Worm (Caenorhabditis elegans): Measurements from ENCODE around the gene srj-14.

The srj-14 gene

DNA sequence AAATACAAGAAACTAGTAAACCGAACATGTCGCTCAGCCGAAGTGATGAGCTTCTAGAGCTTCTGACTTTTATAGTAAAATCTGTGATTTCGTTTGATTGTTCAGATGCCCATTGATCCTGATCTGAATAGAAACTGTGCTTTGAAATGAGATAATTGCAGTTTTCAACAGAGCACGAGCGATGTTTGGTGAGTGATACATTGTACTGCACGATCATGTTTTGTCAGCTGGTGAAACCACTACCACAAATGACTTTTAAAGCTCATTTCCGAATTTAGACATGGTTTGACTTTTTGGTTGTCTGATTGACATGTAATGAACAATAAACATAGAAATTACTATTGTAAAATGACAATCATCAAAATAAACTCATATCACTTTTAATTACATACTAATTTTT, 14.0 kb upstream of the srj-14 start, which contains the start of gene tag-293:
TSS of gene tag-293 (minus strand) at position 101 of the 400 bp plus-strand sequence.
- TF ChIP-seq unc-62 (GFP tag; optimal IDR thresholded peaks at IDR 0.05): no peak

DNA sequence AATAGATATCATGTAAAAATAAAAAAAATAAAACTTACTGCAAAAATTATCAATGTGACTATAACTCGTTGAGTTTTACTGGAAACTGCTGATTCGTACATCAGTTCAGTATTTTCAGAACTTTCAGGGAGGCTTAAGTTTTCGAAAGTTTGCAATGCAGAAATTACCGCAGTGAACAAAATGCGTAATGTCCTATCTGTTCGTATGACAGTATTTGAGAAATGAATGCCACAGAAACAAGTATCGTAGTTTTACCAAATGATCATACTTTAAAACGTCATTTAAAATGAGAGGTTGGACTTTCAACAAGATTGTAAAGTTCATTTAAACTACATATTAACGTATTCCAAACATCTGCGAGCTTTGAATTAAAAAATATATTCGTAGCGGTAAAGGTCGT, 12.8 kb upstream of the srj-14 start, which contains the start of gene C03G6.21:
TSS of gene C03G6.21 (minus strand) at position 101 of the 400 bp plus-strand sequence.
- no peak for TF ChIP-seq unc-62 (GFP tag; optimal IDR thresholded peaks at IDR 0.05)

DNA sequence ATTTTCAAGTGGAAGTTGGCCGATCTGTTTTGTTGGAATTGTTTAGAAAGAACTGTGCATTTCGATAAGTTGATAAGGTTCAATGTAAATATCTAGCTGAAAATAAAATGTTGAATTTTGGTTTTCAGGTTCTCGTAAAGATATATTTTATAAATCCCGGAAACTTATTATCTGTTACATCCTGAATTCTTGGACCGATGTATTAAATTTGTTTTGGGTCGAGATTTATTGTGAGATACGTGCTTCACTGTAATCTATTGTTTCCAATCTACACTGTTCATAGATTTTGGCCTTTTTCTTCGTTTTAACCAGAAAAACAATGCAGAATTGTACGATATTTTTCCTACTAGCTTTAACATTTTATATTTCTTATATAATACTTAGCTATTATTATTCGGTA, 12.4 kb upstream of the srj-14 start, which contains the start of gene C03G6.6:
TSS of gene C03G6.6 (plus strand) at position 301 of the 400 bp plus-strand sequence.
- TF ChIP-seq unc-62 (GFP tag; optimal IDR thresholded peaks at IDR 0.05): no peak

- no peak for TF ChIP-seq unc-62 (GFP tag; optimal IDR thresholded peaks at IDR 0.05)
Observed at ce11 chrV:7361673-7362072, 7.8 kb upstream of the srj-14 start, which contains the start of gene cyp-35A1. Gene cyp-35A1 (minus strand): TSS chrV:7361773.

- TF ChIP-seq unc-62 (GFP tag; optimal IDR thresholded peaks at IDR 0.05): no peak
Observed at ce11 chrV:7364059-7364458, 5.4 kb upstream of the srj-14 start, which contains the start of gene cyp-35A2. Gene cyp-35A2 (minus strand): TSS chrV:7364182.

DNA sequence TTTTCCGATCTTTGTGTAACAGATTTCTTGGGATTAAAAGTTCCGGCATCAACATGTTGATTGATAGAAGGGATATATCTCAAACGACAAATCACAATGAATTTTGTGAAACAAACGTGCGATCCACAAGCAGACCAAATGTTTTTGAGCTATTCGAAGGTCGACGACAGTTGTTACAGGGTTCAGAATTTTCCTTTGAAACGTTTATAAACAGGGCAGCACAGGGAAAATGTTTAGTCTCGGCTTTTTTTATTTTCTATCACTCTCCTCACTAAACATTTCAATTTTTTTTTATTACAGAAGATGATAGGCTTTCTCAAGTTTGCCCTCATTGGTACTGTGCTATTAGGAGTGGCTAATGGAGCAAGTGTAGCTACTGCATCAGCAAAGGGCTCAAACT, 4.6 kb upstream of the srj-14 start, which contains the start of gene exc-13:
TSS of gene exc-13 (plus strand) at position 301 of the 400 bp plus-strand sequence.
- no peak for TF ChIP-seq unc-62 (GFP tag; optimal IDR thresholded peaks at IDR 0.05)

DNA sequence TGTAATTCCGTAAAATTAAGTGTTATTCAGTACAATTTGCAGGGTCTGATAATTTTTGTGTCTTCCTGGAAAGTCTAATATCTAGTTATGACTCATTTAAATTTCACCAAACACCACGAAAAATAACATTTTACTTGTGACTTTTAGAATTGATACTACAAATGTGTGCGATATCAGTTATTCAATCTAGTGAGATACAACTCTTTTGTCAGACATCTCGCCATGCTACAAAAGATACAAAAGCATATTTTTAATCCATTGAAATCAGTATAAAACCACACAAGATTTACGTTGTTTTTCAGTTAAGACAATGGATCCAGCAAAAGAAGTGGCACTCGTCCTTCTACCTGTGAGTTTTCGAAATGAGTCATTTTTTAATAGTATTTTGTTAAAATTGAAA, 4.6 kb downstream of the srj-14 start, which contains the start of gene srx-56:
TSS of gene srx-56 (plus strand) at position 301 of the 400 bp plus-strand sequence.
- no peak for TF ChIP-seq unc-62 (GFP tag; optimal IDR thresholded peaks at IDR 0.05)

- no peak for TF ChIP-seq unc-62 (GFP tag; optimal IDR thresholded peaks at IDR 0.05)
Observed at ce11 chrV:7379384-7379783, 9.9 kb downstream of the srj-14 start, which contains the start of gene srsx-24. Gene srsx-24 (minus strand): TSS chrV:7379484.

ce11 chrV:7381008-7381407, 11.5 kb downstream of the srj-14 start, which contains the start of gene C03G6.17:
Gene C03G6.17 (minus strand): TSS chrV:7381108.
- no peak for TF ChIP-seq unc-62 (GFP tag; optimal IDR thresholded peaks at IDR 0.05)

ce11 chrV:7386052-7386573, 16.6 kb downstream of the srj-14 start, which contains the start of gene srp-6:
Gene srp-6 (minus strand): TSS chrV:7386102.
- no peak for TF ChIP-seq unc-62 (GFP tag; optimal IDR thresholded peaks at IDR 0.05)

DNA sequence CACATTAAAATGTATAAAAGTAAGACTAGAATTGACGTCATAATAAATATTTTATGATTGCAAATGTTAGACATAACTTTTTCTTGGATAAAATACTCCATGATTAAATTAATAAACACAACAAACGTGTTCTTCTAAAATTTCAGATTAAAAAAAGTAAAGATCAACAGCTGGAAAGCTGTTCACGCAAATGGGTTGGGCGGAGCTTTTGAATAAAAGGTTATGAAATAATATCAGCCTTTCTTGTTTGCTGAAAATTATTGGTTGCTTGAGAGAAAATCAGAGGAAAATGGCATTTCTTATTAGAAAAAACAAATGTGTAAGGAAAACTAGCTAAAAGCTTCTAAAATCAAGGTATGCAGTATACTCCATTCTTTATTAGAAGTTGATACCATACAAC, 18.2 kb downstream of the srj-14 start, which contains the start of gene C02H6.3:
TSS of gene C02H6.3 (minus strand) at position 101 of the 400 bp plus-strand sequence.
- no peak for TF ChIP-seq unc-62 (GFP tag; optimal IDR thresholded peaks at IDR 0.05)

- no peak for TF ChIP-seq unc-62 (GFP tag; optimal IDR thresholded peaks at IDR 0.05)
Observed at ce11 chrV:7389771-7390170, 20.3 kb downstream of the srj-14 start, which contains the start of gene C02H6.1. Gene C02H6.1 (minus strand): TSS chrV:7389871.

DNA sequence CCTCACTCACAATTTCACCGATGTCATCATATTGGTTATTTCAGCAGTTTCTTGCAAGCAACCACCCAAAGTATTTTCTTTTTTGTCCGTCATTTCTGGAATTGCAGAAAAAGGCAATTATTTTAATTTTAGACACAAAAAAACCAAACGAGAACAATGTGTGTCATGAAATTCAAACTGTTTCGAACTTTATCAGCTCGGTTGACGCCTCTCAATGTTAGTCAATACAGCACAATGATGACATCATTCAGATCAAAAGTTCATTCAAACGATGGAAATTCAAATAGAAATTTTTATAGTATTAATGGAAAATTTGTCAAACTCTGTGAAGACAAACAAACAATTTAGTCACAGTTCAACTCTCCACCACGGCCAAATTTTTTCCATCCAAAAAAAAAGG, 22.4 kb downstream of the srj-14 start, which contains the start of gene fbxa-105:
TSS of gene fbxa-105 (minus strand) at position 97 of the 400 bp plus-strand sequence.
- no peak for TF ChIP-seq unc-62 (GFP tag; optimal IDR thresholded peaks at IDR 0.05)

ce11 chrV:7395359-7395758, 25.9 kb downstream of the srj-14 start, which contains the start of gene srx-9:
Gene srx-9 (minus strand): TSS chrV:7395459.
- no peak for TF ChIP-seq unc-62 (GFP tag; optimal IDR thresholded peaks at IDR 0.05)

ce11 chrV:7399202-7399601, 29.7 kb downstream of the srj-14 start, which contains the start of gene gst-41:
Gene gst-41 (minus strand): TSS chrV:7399302.
- TF ChIP-seq unc-62 (GFP tag; optimal IDR thresholded peaks at IDR 0.05): no peak

ce11 chrV:7400095-7400494, 30.6 kb downstream of the srj-14 start, which contains the start of gene cnc-9:
Gene cnc-9 (minus strand): TSS chrV:7400195.
- TF ChIP-seq unc-62 (GFP tag; optimal IDR thresholded peaks at IDR 0.05): no peak

DNA sequence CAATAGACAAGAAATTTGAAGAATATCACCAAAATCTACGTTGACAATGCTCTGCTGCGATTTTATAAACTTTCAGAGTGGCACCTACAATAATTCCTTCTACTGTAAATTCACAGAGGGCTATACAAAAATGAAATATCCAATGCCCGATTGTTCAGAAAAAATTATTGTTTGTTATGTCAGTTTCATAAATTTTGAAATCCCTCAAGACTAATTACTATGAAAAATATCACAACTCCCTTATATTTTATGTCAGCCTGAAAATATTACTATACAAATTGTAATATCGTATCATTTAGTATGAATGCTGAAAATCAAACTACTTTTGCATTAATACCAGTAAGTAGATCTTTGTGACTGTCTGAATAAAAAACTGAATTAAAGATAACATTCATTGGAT, 31.1 kb downstream of the srj-14 start, which contains the start of gene srx-60:
TSS of gene srx-60 (plus strand) at position 301 of the 400 bp plus-strand sequence.
- TF ChIP-seq unc-62 (GFP tag; optimal IDR thresholded peaks at IDR 0.05): no peak
